Worm (Caenorhabditis elegans): Measurements from ENCODE around the gene clec-2.

ce11 chrII:2984383-2984782, 38.8 kb downstream of the clec-2 start:
- no peak for TF ChIP-seq ref-1 (GFP tag; conservative IDR thresholded peaks at IDR 0.05)
- no peak for TF ChIP-seq T22C8.4 (GFP tag; IDR thresholded peaks at IDR 0.05)
- no peak for TF ChIP-seq cog-1 (tag; optimal IDR thresholded peaks at IDR 0.05)
- no peak for TF ChIP-seq tab-1 (GFP tag; IDR thresholded peaks at IDR 0.05)
- TF ChIP-seq ztf-29 (GFP tag; IDR thresholded peaks at IDR 0.05): no peak
- TF ChIP-seq flt-1 (GFP tag; IDR thresholded peaks at IDR 0.05): no peak
- TF ChIP-seq med-1 (GFP tag; optimal IDR thresholded peaks at IDR 0.05; ENCODE audit: insufficient read depth): no peak

All from whole organism, midembryonic.